Fruit fly (Drosophila melanogaster): Measurements from ENCODE around the gene Aven.

Aven gene

dm6 chrX:12633992-12634391 lies 4.6 kb upstream of the Aven start:
- no peak for TF ChIP-seq svp (GFP tag)
- no peak for TF ChIP-seq Eip75B (GFP tag; optimal IDR thresholded peaks at IDR 0.05)
- no peak for TF ChIP-seq acj6 (GFP tag; optimal IDR thresholded peaks at IDR 0.05)
- no peak for TF ChIP-seq Ets21C (GFP tag; optimal IDR thresholded peaks at IDR 0.05)
- TF ChIP-seq fkh (GFP tag; optimal IDR thresholded peaks at IDR 0.05) = no peak
- TF ChIP-seq CG4318 (GFP tag; optimal IDR thresholded peaks at IDR 0.05) = no peak
- no peak for TF ChIP-seq CG32006 (GFP tag; optimal IDR thresholded peaks at IDR 0.05)
- TF ChIP-seq CG6276 (GFP tag; optimal IDR thresholded peaks at IDR 0.05) = no peak
- no peak for TF ChIP-seq Hr39 (GFP tag; optimal IDR thresholded peaks at IDR 0.05)
- TF ChIP-seq CG31627 (GFP tag; optimal IDR thresholded peaks at IDR 0.05) = no peak
- TF ChIP-seq Eip93F (GFP tag; optimal IDR thresholded peaks at IDR 0.05) = no peak
- no peak for TF ChIP-seq CG10631 (GFP tag; optimal IDR thresholded peaks at IDR 0.05)
- TF ChIP-seq dsx (GFP tag; optimal IDR thresholded peaks at IDR 0.05; ENCODE audit: poor library complexity, severe bottlenecking) = no peak
- no peak for TF ChIP-seq lz (GFP tag; optimal IDR thresholded peaks at IDR 0.05)
- TF ChIP-seq Smox (GFP tag; optimal IDR thresholded peaks at IDR 0.05) = no peak
- TF ChIP-seq CG11902 (GFP tag; optimal IDR thresholded peaks at IDR 0.05) = no peak
- no peak for TF ChIP-seq Sox14 (GFP tag; optimal IDR thresholded peaks at IDR 0.05)

- TF ChIP-seq lz (GFP tag; optimal IDR thresholded peaks at IDR 0.05) = no peak
- TF ChIP-seq svp (GFP tag) = no peak
- TF ChIP-seq CG6854 (GFP tag; optimal IDR thresholded peaks at IDR 0.05) = no peak
- no peak for TF ChIP-seq Ets96B (tag; optimal IDR thresholded peaks at IDR 0.05)
These were observed 3.8 kb upstream of the Aven start for dm6 chrX:12633204-12633603.

- TF ChIP-seq svp (GFP tag) (peak; percentile 52), CG11762 (GFP tag; optimal IDR thresholded peaks at IDR 0.05; ENCODE audit: insufficient read depth) (no peak), CG8632 (GFP tag; optimal IDR thresholded peaks at IDR 0.05) (no peak), Eip93F (GFP tag; optimal IDR thresholded peaks at IDR 0.05) (no peak), vri (GFP tag; optimal IDR thresholded peaks at IDR 0.05) (peak; percentile 60), Smox (GFP tag; optimal IDR thresholded peaks at IDR 0.05) (no peak), acj6 (GFP tag; optimal IDR thresholded peaks at IDR 0.05) (no peak), Sox14 (GFP tag; optimal IDR thresholded peaks at IDR 0.05) (no peak)
These were observed 2.6 kb upstream of the Aven start for dm6 chrX:12632157-12632422.

dm6 chrX:12631317-12632156 lies 2.1 kb upstream of the Aven start, which contains the start of gene Tomosyn:
TSS of gene Tomosyn (plus strand) at chrX:12631605.
- TF ChIP-seq CG6792 (GFP tag; optimal IDR thresholded peaks at IDR 0.05) (no peak), fd59A (GFP tag; optimal IDR thresholded peaks at IDR 0.05) (no peak), Gug (GFP tag; IDR thresholded peaks at IDR 0.05) (no peak), CG32006 (GFP tag; optimal IDR thresholded peaks at IDR 0.05) (no peak), CG6808 (GFP tag; optimal IDR thresholded peaks at IDR 0.05) (no peak), Hr38 (GFP tag; optimal IDR thresholded peaks at IDR 0.05) (no peak), dac (GFP tag; optimal IDR thresholded peaks at IDR 0.05) (no peak), Sox14 (GFP tag; optimal IDR thresholded peaks at IDR 0.05) (no peak), Smox (GFP tag; optimal IDR thresholded peaks at IDR 0.05) (no peak), CG7368 (GFP tag; optimal IDR thresholded peaks at IDR 0.05) (no peak), CG4318 (GFP tag; optimal IDR thresholded peaks at IDR 0.05) (no peak), CG10669 (GFP tag; optimal IDR thresholded peaks at IDR 0.05) (no peak), lz (GFP tag; optimal IDR thresholded peaks at IDR 0.05) (peak; percentile 4), CG31627 (GFP tag; optimal IDR thresholded peaks at IDR 0.05) (peak; percentile 26), CG3032 (tag; optimal IDR thresholded peaks at IDR 0.05) (peak; percentile 30), CG8119 (GFP tag; IDR thresholded peaks at IDR 0.05) (no peak), ss (GFP tag; optimal IDR thresholded peaks at IDR 0.05) (no peak), CG6854 (GFP tag; optimal IDR thresholded peaks at IDR 0.05) (peak; percentile 51), CG9139 (GFP tag; optimal IDR thresholded peaks at IDR 0.05) (no peak), pdm3 (GFP tag; optimal IDR thresholded peaks at IDR 0.05) (no peak), CG11294 (GFP tag; IDR thresholded peaks at IDR 0.05) (no peak), Ets21C (GFP tag; optimal IDR thresholded peaks at IDR 0.05) (no peak), Ets96B (tag; optimal IDR thresholded peaks at IDR 0.05) (no peak), topi (GFP tag; optimal IDR thresholded peaks at IDR 0.05) (peak; percentile 7), Sox15 (GFP tag; optimal IDR thresholded peaks at IDR 0.05) (no peak), Hr4 (GFP tag; optimal IDR thresholded peaks at IDR 0.05) (no peak), CG16779 (tag; optimal IDR thresholded peaks at IDR 0.05) (no peak), CG6276 (GFP tag; optimal IDR thresholded peaks at IDR 0.05) (no peak), achi (GFP tag; optimal IDR thresholded peaks at IDR 0.05) (no peak), CG15336 (GFP tag; IDR thresholded peaks at IDR 0.05) (no peak), Eip78C (GFP tag) (peak; percentile 61), CG6163 (GFP tag; IDR thresholded peaks at IDR 0.05) (no peak)

All from whole organism, prepupa.